Worm (Caenorhabditis elegans): ENCODE results near the gene cht-6.

The cht-6 gene

DNA sequence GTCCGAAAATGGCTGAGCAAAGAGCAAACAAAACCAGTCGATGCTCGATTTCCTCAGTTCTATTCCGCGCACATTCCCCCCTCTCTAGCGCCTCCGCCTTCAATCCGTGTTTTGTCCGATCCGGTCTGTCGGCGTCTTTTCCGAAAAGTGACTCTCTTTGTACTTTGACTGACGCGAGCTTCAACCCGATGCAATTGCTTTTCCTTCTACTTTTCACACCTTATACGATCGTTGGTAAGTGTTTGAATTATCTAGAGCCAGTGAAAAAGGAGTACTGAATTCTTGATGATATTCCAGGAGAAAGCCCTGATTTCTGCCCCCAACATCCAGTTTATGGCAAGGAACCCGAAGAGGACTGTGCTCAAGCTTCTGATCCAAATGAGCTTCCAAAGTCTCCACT lies at the start of gene cht-6:
TSS of gene cht-6 (plus strand) at position 9 of the 400 bp plus-strand sequence.
- TF ChIP-seq W03F9.2 (tag; optimal IDR thresholded peaks at IDR 0.05) (no peak), him-1 (tag; optimal IDR thresholded peaks at IDR 0.05) (no peak), dao-5 (tag; optimal IDR thresholded peaks at IDR 0.05) (no peak)

DNA sequence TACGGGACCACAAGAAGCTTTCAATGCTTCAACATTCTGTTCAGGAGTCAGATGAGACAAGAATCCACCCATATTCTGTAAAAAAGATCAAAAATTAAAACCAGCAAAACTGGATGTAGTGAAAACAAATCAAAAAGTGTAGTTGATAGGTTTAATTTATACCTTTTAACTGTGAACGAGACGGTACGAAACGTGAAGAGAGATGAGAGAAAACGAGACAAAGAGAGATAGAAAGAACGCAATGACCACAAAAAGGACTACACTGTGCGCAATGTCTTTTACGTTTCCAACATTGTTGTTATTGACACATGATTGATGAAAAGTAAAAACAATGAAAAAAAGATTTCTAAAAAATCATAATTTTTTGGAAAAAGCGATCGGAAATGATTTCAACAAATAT lies 49.2 kb upstream of the cht-6 start, which contains the start of gene cest-33:
TSS of gene cest-33 (minus strand) at position 75 of the 400 bp plus-strand sequence.
- no peak for TF ChIP-seq him-1 (tag; optimal IDR thresholded peaks at IDR 0.05)
- no peak for TF ChIP-seq W03F9.2 (tag; optimal IDR thresholded peaks at IDR 0.05)
- TF ChIP-seq dao-5 (tag; optimal IDR thresholded peaks at IDR 0.05) = no peak

DNA sequence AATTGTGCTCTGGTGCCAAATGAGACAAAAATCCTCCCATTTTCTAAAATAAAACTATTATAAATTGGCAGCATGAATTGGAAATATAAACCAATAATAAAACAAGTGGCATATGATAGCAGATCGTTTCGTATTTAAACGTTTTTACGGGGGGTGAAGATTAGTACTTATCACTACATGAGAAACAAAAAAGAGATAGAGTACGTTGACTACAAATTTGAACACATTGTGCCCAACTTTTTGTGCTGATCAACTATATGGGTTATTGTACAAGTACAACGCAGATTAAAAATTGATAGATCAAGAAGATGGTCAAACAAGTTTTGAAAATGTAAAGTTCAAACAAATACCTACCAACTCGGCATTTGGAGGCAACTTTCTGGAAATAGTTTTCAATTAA lies 46.3 kb upstream of the cht-6 start:
- TF ChIP-seq W03F9.2 (tag; optimal IDR thresholded peaks at IDR 0.05) (no peak), him-1 (tag; optimal IDR thresholded peaks at IDR 0.05) (no peak), dao-5 (tag; optimal IDR thresholded peaks at IDR 0.05) (no peak)

DNA sequence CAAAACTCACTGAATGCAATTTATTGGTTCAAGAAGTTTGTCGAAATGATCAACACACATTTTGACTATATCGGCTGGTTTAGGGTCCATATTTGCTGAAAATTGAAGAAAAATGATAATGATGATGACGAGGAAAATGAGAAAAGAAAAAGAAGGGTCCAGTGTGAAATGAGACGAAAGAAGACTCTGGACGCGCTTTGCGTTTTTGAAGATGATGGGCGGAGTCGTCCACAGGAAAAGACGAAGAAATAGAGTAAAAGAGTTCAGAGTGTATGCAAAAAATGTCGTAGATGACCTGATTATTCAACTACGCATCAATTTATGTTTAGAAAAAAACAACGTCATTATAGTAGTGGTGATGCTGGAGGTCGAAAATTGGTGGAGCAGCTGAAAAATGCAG lies 39.9 kb upstream of the cht-6 start, which contains the start of gene F13H6.5:
TSS of gene F13H6.5 (minus strand) at position 101 of the 400 bp plus-strand sequence.
- TF ChIP-seq dao-5 (tag; optimal IDR thresholded peaks at IDR 0.05) (no peak), W03F9.2 (tag; optimal IDR thresholded peaks at IDR 0.05) (no peak), him-1 (tag; optimal IDR thresholded peaks at IDR 0.05) (no peak)

DNA sequence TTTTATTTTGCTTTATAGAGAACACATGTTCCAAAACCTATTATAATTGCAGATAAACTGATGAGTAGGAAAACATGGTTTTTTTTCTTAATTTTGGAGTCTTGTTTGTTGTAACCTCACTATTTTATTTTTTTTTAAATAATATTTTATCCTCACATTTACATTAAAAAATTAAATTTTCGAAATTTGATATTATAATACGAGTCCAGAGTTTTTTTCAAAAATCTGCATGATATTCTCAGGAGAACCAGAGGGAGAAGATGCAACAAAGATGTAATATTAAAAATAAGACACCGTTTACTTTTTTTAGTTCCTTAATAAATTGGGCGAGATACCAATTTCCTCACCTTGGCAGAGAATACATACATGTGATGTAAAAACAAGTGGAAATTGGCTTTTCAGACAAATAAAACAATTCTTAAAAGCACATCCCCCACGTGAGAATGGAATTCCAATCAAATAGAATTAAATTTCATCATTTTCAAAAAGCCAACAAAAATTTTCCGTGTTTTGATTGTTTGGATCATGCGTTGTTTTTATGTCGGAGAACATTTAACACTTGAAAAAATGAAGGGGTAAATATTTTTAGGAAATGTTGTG lies 29.0 kb upstream of the cht-6 start:
- TF ChIP-seq dao-5 (tag; optimal IDR thresholded peaks at IDR 0.05) (no peak), W03F9.2 (tag; optimal IDR thresholded peaks at IDR 0.05) (no peak)

DNA sequence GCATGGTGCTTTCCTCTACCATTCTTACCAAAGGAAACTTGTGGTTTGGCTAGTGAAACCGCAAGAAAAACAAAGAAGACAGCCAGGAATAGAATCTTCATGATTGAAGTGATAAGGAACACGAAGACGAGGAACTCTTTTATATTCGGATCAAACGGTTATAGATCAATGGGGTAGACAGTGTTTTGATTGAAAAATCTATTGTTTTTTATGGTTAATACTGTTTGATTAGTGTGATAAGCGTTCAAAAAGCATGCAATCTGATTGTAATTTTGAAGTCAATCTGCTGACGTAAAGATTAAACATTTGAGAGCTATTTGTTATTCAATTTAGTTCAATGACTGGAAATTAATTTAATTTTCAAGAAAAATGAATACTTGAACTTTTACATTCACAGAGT lies 25.2 kb upstream of the cht-6 start, which contains the start of gene F57F4.2:
TSS of gene F57F4.2 (minus strand) at position 101 of the 400 bp plus-strand sequence.
- TF ChIP-seq dao-5 (tag; optimal IDR thresholded peaks at IDR 0.05) (no peak), him-1 (tag; optimal IDR thresholded peaks at IDR 0.05) (no peak), W03F9.2 (tag; optimal IDR thresholded peaks at IDR 0.05) (no peak)

DNA sequence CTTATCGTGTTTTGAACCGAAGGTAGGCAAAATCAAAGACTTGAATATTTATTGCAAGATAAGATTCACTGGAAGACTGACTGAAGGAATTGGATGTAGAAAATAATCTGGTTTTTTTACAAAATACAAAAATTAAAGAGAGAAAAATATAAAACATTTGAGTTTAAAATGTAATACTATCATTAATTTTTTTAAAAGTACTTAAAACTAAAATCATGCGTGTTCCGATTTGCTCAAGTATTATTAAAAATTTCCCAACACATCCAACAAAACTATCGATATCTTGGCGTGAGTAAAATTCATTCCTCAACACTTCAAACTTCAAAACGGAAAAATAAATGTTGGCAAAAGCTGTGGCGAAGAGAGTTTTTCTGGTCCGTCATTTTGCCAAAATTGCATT lies 24.6 kb upstream of the cht-6 start, which contains the start of gene F57F4.1:
TSS of gene F57F4.1 (plus strand) at position 301 of the 400 bp plus-strand sequence.
- TF ChIP-seq him-1 (tag; optimal IDR thresholded peaks at IDR 0.05) (no peak), W03F9.2 (tag; optimal IDR thresholded peaks at IDR 0.05) (no peak), dao-5 (tag; optimal IDR thresholded peaks at IDR 0.05) (no peak)

DNA sequence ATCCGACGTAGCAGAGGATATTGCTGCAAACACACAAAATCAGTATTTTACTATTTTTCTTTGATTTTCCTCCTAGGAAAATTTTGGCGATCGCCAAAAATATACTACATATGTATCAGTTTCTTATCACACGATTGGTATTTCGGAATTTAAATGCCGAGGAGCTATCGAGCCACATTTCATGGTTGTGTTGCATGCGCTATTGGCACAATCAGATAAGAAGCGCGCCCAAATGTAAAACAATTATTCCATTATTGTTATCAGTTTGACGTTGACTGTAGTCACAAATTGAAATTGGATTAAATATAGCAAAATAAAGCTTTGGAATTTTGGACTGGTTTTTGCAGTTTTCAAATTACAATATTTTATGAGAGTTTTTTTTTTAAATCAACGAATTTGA lies 15.9 kb upstream of the cht-6 start:
- TF ChIP-seq dao-5 (tag; optimal IDR thresholded peaks at IDR 0.05) = no peak
- no peak for TF ChIP-seq W03F9.2 (tag; optimal IDR thresholded peaks at IDR 0.05)
- no peak for TF ChIP-seq him-1 (tag; optimal IDR thresholded peaks at IDR 0.05)

DNA sequence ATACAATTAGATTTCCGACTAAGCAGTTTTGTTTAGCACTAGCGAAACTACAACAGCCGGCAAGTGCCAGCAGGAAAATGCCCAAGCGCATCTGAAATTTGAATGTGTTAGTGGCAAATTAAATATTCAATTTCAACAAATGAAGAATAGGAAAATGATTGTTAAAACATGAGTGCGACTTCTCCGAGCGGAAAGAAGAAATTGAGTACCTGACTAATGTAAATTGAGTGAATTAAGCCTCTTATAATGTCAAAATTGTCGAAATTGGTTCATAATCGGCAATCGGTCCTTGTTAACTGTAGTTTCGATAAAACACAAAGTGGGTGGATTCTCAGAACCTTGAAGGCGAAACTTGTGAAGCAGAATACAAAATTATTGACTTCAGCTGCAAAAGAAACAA lies 15.0 kb upstream of the cht-6 start, which contains the start of gene gfi-1:
TSS of gene gfi-1 (minus strand) at position 101 of the 400 bp plus-strand sequence.
- TF ChIP-seq dao-5 (tag; optimal IDR thresholded peaks at IDR 0.05) = no peak
- no peak for TF ChIP-seq him-1 (tag; optimal IDR thresholded peaks at IDR 0.05)

DNA sequence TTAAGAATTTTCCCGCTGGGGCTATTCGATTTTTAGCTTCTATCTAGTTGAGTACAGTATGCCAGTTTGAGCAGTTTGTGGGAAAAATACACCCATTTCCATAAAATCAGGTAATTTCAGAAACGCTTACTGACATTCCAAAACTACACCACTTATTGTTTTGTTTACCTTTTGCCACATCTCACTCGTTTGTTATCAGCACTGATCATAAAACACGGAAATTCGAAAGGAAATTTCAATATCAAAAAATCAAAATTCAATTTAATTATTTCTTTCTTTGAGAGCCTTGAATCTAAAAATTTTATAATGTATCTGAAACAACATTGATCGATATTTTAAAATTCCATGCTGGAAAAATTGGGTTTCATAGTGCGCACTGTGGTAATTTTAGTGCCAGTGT lies 14.3 kb upstream of the cht-6 start:
- TF ChIP-seq him-1 (tag; optimal IDR thresholded peaks at IDR 0.05) (no peak), dao-5 (tag; optimal IDR thresholded peaks at IDR 0.05) (no peak)

DNA sequence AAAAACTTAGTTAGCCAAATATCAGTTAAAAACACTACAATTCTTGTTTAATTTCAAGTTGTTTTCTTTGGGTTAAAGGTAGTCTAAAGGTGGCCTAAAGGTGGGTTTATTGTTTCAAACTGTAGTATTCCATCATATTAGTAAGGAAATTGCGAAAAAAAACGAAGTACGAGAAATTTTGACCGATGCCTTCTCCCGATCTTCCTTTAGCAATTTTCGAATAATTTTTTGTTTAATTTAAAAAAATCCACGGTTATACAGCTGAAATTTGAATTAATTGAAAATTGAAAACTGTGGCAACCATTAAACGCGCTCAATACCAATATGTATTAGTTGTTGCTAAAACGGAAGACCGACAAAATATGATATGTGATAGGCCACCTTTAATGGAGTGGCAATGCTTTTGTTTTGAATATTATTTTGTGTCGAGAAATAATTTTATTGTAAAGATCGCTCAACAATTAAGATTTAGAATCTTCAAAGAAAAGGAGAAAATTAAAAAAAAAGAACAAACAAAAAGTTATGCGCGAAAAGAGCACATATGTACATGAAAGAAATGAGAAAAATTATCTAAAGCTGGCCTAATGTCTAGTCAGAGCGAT lies 13.7 kb upstream of the cht-6 start:
- TF ChIP-seq W03F9.2 (tag; optimal IDR thresholded peaks at IDR 0.05) (no peak), him-1 (tag; optimal IDR thresholded peaks at IDR 0.05) (no peak), dao-5 (tag; optimal IDR thresholded peaks at IDR 0.05) (no peak)

DNA sequence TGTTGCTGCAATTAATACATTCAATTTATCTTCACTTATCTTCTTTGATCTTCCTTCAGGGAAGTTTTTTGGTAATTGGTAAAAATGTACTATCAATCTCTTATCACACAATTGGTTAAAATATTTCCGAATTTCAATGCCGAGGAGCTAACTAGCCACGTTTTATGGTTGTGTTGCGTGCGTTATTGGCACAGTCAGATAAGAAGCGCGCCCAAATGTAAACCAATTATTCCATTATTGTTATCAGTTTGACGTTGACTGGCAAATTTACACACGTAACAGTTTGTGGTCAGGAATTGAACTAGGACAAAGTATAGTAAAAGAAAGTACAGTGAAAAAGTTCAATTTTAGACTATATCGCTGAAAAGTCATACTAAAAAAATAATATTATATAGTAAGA lies 7.2 kb upstream of the cht-6 start:
- no peak for TF ChIP-seq him-1 (tag; optimal IDR thresholded peaks at IDR 0.05)
- TF ChIP-seq W03F9.2 (tag; optimal IDR thresholded peaks at IDR 0.05) = no peak
- TF ChIP-seq dao-5 (tag; optimal IDR thresholded peaks at IDR 0.05) = no peak

DNA sequence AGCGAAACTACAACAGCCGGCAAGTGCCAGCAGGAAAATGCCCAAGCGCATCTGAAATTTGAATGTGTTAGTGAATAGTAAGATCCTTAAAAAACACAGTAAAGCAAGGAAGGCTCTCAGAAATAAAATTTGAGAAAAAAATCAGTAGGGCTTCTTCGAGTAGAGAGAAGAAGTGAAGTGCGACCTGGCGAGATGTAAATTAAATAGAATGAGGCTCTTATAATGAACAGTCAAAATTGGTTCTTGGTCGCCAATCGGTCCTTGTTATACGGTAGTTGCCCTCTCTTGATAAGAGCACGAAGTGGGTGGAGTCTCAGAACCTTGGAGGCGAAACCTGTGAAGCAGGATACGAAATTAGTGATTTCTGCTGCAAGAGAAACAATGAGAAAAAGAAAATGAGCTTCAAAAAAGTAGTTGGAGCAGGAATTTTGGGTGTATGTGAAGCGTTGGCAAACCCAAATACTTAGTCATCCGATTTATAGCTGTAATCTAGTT lies 6.0 kb upstream of the cht-6 start, which contains the start of gene bcf-1:
TSS of gene bcf-1 (minus strand) at position 51 of the 495 bp plus-strand sequence.
- no peak for TF ChIP-seq him-1 (tag; optimal IDR thresholded peaks at IDR 0.05)
- TF ChIP-seq dao-5 (tag; optimal IDR thresholded peaks at IDR 0.05) = no peak
- no peak for TF ChIP-seq W03F9.2 (tag; optimal IDR thresholded peaks at IDR 0.05)

DNA sequence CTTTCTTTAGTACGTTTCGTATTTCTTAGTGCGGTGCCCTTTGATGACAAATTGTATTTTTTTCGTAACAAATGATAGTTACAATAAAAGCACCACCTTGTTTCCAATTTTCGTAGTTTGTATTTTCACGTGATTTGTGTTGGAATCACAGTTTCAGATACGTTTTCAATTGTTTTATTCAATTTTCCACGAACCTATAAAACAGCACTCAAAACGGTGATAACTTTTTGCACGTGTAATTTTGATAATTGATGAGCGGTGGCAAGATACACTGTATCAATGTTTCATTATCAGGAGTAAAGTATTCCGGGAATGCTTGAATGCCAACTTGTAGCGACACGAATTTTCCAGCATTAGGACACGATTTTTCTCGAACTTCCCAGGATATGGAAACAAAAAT lies 3.6 kb upstream of the cht-6 start:
- no peak for TF ChIP-seq dao-5 (tag; optimal IDR thresholded peaks at IDR 0.05)
- TF ChIP-seq W03F9.2 (tag; optimal IDR thresholded peaks at IDR 0.05) = no peak
- TF ChIP-seq him-1 (tag; optimal IDR thresholded peaks at IDR 0.05) = no peak

Measured in whole organism, L4/young adult.